Fruit fly (Drosophila melanogaster) whole organism, prepupa: ENCODE measurements around the gene CG8202.

Experiments used
- Blimp-1 ChIP-seq: fragments of 200-800 bp; sonication (Bioruptor generic); optimal IDR thresholded peaks from 3 replicates; lab custom pipeline; 2017; ENCODE audit warnings: missing biosample characterization, missing genetic modification characterization, mild to moderate bottlenecking, moderate library complexity, missing genetic modification reagents
- CG10631 ChIP-seq: fragments of 200-800 bp; sonication (Bioruptor generic); optimal IDR thresholded peaks from 2 replicates; lab custom pipeline; 2016; ENCODE audit warnings: missing biosample characterization, missing genetic modification characterization
- CG10669 ChIP-seq: fragments of 200-800 bp; sonication (Bioruptor generic); optimal IDR thresholded peaks from 3 replicates; lab custom pipeline; 2018; ENCODE audit warnings: missing biosample characterization, mild to moderate bottlenecking, missing genetic modification characterization, moderate library complexity
- CG11294 ChIP-seq: fragments of 200-800 bp; sonication (Bioruptor generic); IDR thresholded peaks from 2 replicates; pipeline ENCODE4 v1.3.6; 2022; ENCODE audit warnings: missing biosample characterization, missing genetic modification characterization
- CG11762 ChIP-seq: fragments of 200-800 bp; sonication (Bioruptor generic); optimal IDR thresholded peaks from 3 replicates; lab custom pipeline; 2016; ENCODE audit warnings: missing biosample characterization, missing genetic modification characterization; ENCODE audit not compliant: insufficient read depth
- CG15336 ChIP-seq: fragments of 200-800 bp; sonication (Bioruptor generic); IDR thresholded peaks from 2 replicates; pipeline ENCODE4 v1.3.6; 2022; ENCODE audit warnings: missing biosample characterization, missing genetic modification characterization
- CG1621 ChIP-seq: fragments of 200-800 bp; sonication (Bioruptor generic); optimal IDR thresholded peaks from 3 replicates; lab custom pipeline; 2018; ENCODE audit warnings: missing biosample characterization, mild to moderate bottlenecking, missing genetic modification characterization
- CG16779 ChIP-seq: fragments of 200-800 bp; sonication (Bioruptor generic); optimal IDR thresholded peaks from 3 replicates; lab custom pipeline; 2017; ENCODE audit warnings: missing biosample characterization, mild to moderate bottlenecking, missing genetic modification characterization
- CG3032 ChIP-seq: fragments of 200-800 bp; optimal IDR thresholded peaks from 2 replicates; lab custom pipeline; 2019; ENCODE audit warnings: missing biosample characterization, mild to moderate bottlenecking, missing genetic modification characterization, moderate library complexity
- CG31627 ChIP-seq: fragments of 200-800 bp; sonication (Bioruptor generic); optimal IDR thresholded peaks from 3 replicates; lab custom pipeline; 2016; ENCODE audit warnings: missing biosample characterization, missing genetic modification characterization
- CG34406 ChIP-seq: fragments of 200-800 bp; sonication (Bioruptor generic); optimal IDR thresholded peaks from 3 replicates; lab custom pipeline; 2016; ENCODE audit warnings: missing biosample characterization, missing genetic modification characterization
- CG3919 ChIP-seq: fragments of 200-800 bp; sonication (Bioruptor generic); optimal IDR thresholded peaks from 3 replicates; lab custom pipeline; 2016; ENCODE audit warnings: missing biosample characterization, missing genetic modification characterization
- CG4318 ChIP-seq: fragments of 200-800 bp; sonication (Bioruptor generic); optimal IDR thresholded peaks from 3 replicates; lab custom pipeline; 2017; ENCODE audit warnings: missing biosample characterization, mild to moderate bottlenecking, missing genetic modification characterization
- CG6276 ChIP-seq: fragments of 200-800 bp; sonication (Bioruptor generic); optimal IDR thresholded peaks from 2 replicates; lab custom pipeline; 2017; ENCODE audit warnings: missing biosample characterization, mild to moderate bottlenecking, missing genetic modification characterization
- CG6792 ChIP-seq: fragments of 200-800 bp; sonication (Bioruptor generic); optimal IDR thresholded peaks from 3 replicates; lab custom pipeline; 2016; ENCODE audit warnings: missing biosample characterization, missing genetic modification characterization
- CG6808 ChIP-seq: fragments of 200-800 bp; sonication (Bioruptor generic); optimal IDR thresholded peaks from 3 replicates; lab custom pipeline; 2017; ENCODE audit warnings: missing biosample characterization, missing genetic modification characterization, mild to moderate bottlenecking, moderate library complexity, missing genetic modification reagents
- CG7368 ChIP-seq: fragments of 200-800 bp; sonication (Bioruptor generic); optimal IDR thresholded peaks from 3 replicates; lab custom pipeline; 2016; ENCODE audit warnings: missing biosample characterization, missing genetic modification characterization
- CG8119 ChIP-seq: fragments of 200-800 bp; sonication (Bioruptor generic); IDR thresholded peaks from 3 replicates; pipeline ENCODE4 v1.3.6; 2022; ENCODE audit warnings: missing biosample characterization, missing genetic modification characterization
- CG8632 ChIP-seq: fragments of 200-800 bp; sonication (Bioruptor generic); optimal IDR thresholded peaks from 3 replicates; lab custom pipeline; 2016; ENCODE audit warnings: missing biosample characterization, missing genetic modification characterization
- CG9139 ChIP-seq: fragments of 200-800 bp; sonication (Bioruptor generic); optimal IDR thresholded peaks from 3 replicates; lab custom pipeline; 2017; ENCODE audit warnings: missing biosample characterization, mild to moderate bottlenecking, missing genetic modification characterization
- Eip75B ChIP-seq: fragments of 200-800 bp; sonication (Bioruptor generic); optimal IDR thresholded peaks from 3 replicates; lab custom pipeline; 2016; ENCODE audit warnings: missing biosample characterization, missing genetic modification characterization
- Eip93F ChIP-seq: fragments of 200-800 bp; sonication (Bioruptor generic); optimal IDR thresholded peaks from 2 replicates; lab custom pipeline; 2016; ENCODE audit warnings: missing biosample characterization, mild to moderate bottlenecking, missing genetic modification characterization
- Ets96B ChIP-seq: fragments of 200-800 bp; optimal IDR thresholded peaks from 2 replicates; lab custom pipeline; 2019; ENCODE audit warnings: missing biosample characterization, mild to moderate bottlenecking, missing genetic modification characterization, moderate library complexity
- OdsH ChIP-seq: fragments of 200-800 bp; sonication (Bioruptor generic); optimal IDR thresholded peaks from 3 replicates; lab custom pipeline; 2016; ENCODE audit warnings: missing biosample characterization, missing genetic modification characterization
- Smox ChIP-seq: fragments of 200-800 bp; sonication (Bioruptor generic); optimal IDR thresholded peaks from 3 replicates; lab custom pipeline; 2016; ENCODE audit warnings: missing biosample characterization, missing genetic modification characterization
- Sox102F ChIP-seq: fragments of 200-800 bp; sonication (Bioruptor generic); optimal IDR thresholded peaks from 2 replicates; lab custom pipeline; 2016; ENCODE audit warnings: missing biosample characterization, mild to moderate bottlenecking, missing genetic modification characterization
- Sox14 ChIP-seq: fragments of 200-800 bp; sonication (Bioruptor generic); optimal IDR thresholded peaks from 3 replicates; lab custom pipeline; 2016; ENCODE audit warnings: missing biosample characterization, missing genetic modification characterization
- achi ChIP-seq: fragments of 200-800 bp; sonication (Bioruptor generic); optimal IDR thresholded peaks from 3 replicates; lab custom pipeline; 2016; ENCODE audit warnings: missing biosample characterization, missing genetic modification characterization
- acj6 ChIP-seq: fragments of 200-800 bp; sonication (Bioruptor generic); optimal IDR thresholded peaks from 3 replicates; lab custom pipeline; 2016; ENCODE audit warnings: missing biosample characterization, missing genetic modification characterization
- cyc ChIP-seq: fragments of 200-800 bp; sonication (Bioruptor generic); optimal IDR thresholded peaks from 3 replicates; lab custom pipeline; 2016; ENCODE audit warnings: missing biosample characterization, missing genetic modification characterization
- dac ChIP-seq: fragments of 200-800 bp; sonication (Bioruptor generic); optimal IDR thresholded peaks from 2 replicates; lab custom pipeline; 2017; ENCODE audit warnings: missing biosample characterization, mild to moderate bottlenecking, missing genetic modification characterization
- eg ChIP-seq: fragments of 200-800 bp; sonication (Bioruptor generic); IDR thresholded peaks from 3 replicates; pipeline ENCODE4 v1.3.6; 2022; ENCODE audit warnings: missing biosample characterization, missing genetic modification characterization
- fd85E ChIP-seq: fragments of 200-800 bp; sonication (Bioruptor generic); optimal IDR thresholded peaks from 3 replicates; lab custom pipeline; 2016; ENCODE audit warnings: missing biosample characterization, missing genetic modification characterization
- fkh ChIP-seq: fragments of 200-800 bp; sonication (Bioruptor generic); optimal IDR thresholded peaks from 3 replicates; lab custom pipeline; 2017; ENCODE audit warnings: missing biosample characterization, mild to moderate bottlenecking, missing genetic modification characterization, moderate library complexity
- lz ChIP-seq: fragments of 200-800 bp; sonication (Bioruptor generic); optimal IDR thresholded peaks from 3 replicates; lab custom pipeline; 2016; ENCODE audit warnings: missing biosample characterization, missing genetic modification characterization
- net ChIP-seq: fragments of 200-800 bp; sonication (Bioruptor generic); optimal IDR thresholded peaks from 3 replicates; lab custom pipeline; 2016; ENCODE audit warnings: missing biosample characterization, missing genetic modification characterization
- pdm3 ChIP-seq: fragments of 200-800 bp; sonication (Bioruptor generic); optimal IDR thresholded peaks from 3 replicates; lab custom pipeline; 2016; ENCODE audit warnings: missing biosample characterization, missing genetic modification characterization
- salr ChIP-seq, 2 experiments: fragments of 200-800 bp; sonication (Bioruptor generic); optimal IDR thresholded peaks; 3 replicates each; lab custom pipeline; 2016 to 2018; ENCODE audit warnings: missing biosample characterization in 2 of 2, missing genetic modification characterization in 2 of 2, mild to moderate bottlenecking in 1 of 2
- spab ChIP-seq: fragments of 200-800 bp; sonication (Bioruptor generic); optimal IDR thresholded peaks from 2 replicates; lab custom pipeline; 2017; ENCODE audit warnings: missing biosample characterization, mild to moderate bottlenecking, missing genetic modification characterization, missing genetic modification reagents
- ss ChIP-seq, 2 experiments: fragments of 200-800 bp; sonication (Bioruptor generic); optimal IDR thresholded peaks; 2 replicates in 1 of 2; 3 replicates in 1 of 2; lab custom pipeline; 2017 to 2018; ENCODE audit warnings: mild to moderate bottlenecking in 2 of 2, missing biosample characterization in 2 of 2, missing genetic modification characterization in 2 of 2, moderate library complexity in 1 of 2
- svp ChIP-seq: fragments of 200-800 bp; sonication (Bioruptor generic); peaks from one replicate; lab custom pipeline; 2016; ENCODE audit warnings: missing biosample characterization, missing genetic modification characterization
- vri ChIP-seq: fragments of 200-800 bp; sonication (Bioruptor generic); optimal IDR thresholded peaks from 3 replicates; lab custom pipeline; 2016; ENCODE audit warnings: missing biosample characterization, mild to moderate bottlenecking, missing genetic modification characterization

CG8202 gene

DNA sequence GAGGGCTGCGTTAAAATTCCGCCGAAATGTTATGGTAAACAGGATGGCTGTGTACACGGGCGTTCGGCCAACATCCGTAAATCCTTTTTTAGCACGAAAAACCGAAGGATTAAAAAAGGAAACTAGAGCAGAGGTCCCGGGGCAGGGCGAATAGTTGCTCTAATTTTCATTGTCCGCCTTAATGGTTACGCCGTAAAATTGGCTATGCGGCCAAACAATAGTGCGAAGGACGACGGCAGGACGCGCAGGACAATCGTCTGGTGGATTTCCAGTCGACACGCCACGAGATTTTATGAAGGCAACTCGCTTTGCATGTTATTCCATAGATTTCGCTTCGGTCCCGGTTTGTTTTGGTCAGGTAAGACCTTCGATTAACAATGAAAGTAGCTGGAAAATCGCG, 31.2 kb upstream of the CG8202 start:
- TF ChIP-seq Sox102F (GFP tag; lab: Kevin White, UChicago) (no peak), achi (GFP tag; lab: Kevin White, UChicago) (no peak), lz (GFP tag; lab: Kevin White, UChicago) (no peak), Smox (GFP tag; lab: Kevin White, UChicago) (no peak), fd85E (GFP tag; lab: Kevin White, UChicago) (no peak), CG15336 (no peak), Blimp-1 (no peak), CG31627 (GFP tag; lab: Kevin White, UChicago) (no peak), CG10669 (no peak), CG11762 (GFP tag; lab: Kevin White, UChicago) (no peak), net (no peak), svp (GFP tag; lab: Kevin White, UChicago) (no peak), Eip93F (GFP tag; lab: Kevin White, UChicago) (no peak), CG8632 (GFP tag; lab: Kevin White, UChicago) (no peak)

DNA sequence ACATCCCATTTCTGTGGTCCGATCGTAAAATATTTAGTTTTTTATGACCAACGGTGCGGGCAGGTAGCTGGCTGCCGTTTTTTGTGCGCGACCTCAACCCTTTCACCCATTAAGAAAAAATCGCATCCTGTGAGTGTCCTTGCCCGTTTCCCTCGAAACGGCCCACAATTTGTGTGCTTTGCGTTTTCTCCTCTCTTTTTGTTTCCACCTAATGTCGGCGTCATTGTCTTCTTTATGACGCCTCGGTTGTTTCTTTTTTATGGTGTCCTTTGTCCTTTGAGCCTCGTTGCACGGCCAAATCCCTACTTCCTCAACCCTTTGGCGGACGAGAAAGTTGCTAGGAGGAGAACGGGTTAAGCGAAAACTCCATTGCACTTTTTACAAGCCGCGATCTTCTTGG, 30.7 kb upstream of the CG8202 start:
- TF ChIP-seq fkh (GFP tag; lab: Kevin White, UChicago), result no peak
- TF ChIP-seq, all 60 proteins: peak for 0

DNA sequence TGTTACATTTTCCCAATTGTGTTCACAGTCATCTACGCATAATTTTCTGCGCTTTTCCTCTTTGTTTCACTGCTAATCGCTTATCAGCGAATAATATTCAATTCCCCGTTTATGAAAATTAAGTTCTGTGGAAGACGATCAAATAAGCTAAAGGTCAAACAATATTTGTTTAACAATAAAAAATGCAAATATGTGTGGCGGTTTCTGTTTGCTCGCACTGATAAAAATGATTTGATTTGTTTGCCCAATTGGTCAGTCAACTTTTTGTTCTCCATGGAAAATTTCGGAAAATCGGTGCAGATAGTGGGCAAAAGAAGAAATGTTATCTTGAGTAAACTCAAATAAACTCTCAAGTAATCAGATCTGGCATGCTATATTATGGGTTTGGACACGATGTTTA, 27.2 kb upstream of the CG8202 start:
- TF ChIP-seq salr (GFP tag; optimal IDR thresholded peaks at IDR 0.05; lab: Kevin White, UChicago) (no peak), fkh (GFP tag; lab: Kevin White, UChicago) (peak; percentile 28)

DNA sequence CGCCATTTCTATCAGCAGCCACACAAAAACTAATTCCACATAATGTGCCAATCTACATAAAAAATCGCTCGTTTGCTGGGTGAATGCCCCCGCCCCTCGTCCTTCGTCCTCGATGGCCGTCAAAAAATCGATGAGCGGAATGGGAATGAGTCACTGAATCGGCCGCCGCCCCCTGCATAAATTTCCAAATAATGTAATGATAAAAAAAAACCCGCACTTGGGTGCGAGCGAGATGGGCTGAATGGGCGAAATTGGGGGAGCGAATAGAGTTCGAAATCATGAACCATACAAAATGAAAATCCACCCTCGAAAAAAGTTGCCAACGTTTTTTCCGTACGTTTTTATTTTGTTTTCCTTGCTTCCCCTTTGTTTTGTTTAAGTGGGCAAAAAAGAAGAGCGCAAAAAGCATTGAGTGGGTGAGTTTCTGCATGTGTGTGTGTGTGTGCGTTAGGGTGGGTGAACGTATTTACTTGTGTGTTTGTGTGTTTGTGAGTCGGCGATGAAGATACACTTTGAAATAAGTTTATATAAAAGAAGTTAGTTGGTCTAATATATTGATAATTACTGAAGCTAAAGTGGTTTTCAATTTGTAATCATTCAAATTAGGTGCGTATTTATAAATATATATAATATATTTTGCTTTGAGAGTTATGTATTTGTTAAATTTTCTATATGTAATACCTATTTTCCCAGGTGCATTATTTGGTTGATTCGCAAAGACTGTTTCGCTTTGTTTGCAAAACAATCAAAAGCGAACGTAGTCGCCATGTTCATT, 26.4 kb upstream of the CG8202 start:
- TF ChIP-seq CG9139 (peak; percentile 51), lz (GFP tag; lab: Kevin White, UChicago) (no peak), CG4318 (GFP tag; lab: Kevin White, UChicago) (no peak), Sox102F (GFP tag; lab: Kevin White, UChicago) (peak; percentile 7), dac (no peak), cyc (GFP tag; lab: Kevin White, UChicago) (no peak), net (peak; percentile 25), CG8119 (GFP tag; lab: Robert Waterston, UW) (0 out of 3 replicates have a peak, but pooled peaks have one; percentile 20), Sox14 (GFP tag; lab: Kevin White, UChicago) (no peak), CG8632 (GFP tag; lab: Kevin White, UChicago) (peak; percentile 6), Eip75B (GFP tag; lab: Kevin White, UChicago) (no peak), OdsH (GFP tag; lab: Kevin White, UChicago) (no peak), spab (GFP tag; lab: Kevin White, UChicago) (peak; percentile 46), svp (GFP tag; lab: Kevin White, UChicago) (peak; percentile 12), CG31627 (GFP tag; lab: Kevin White, UChicago) (no peak), CG10669 (peak; percentile 47), CG10631 (GFP tag; lab: Kevin White, UChicago) (no peak), CG6276 (peak; percentile 31), pdm3 (GFP tag; lab: Kevin White, UChicago) (no peak), acj6 (GFP tag; lab: Kevin White, UChicago) (no peak), CG7368 (GFP tag; lab: Kevin White, UChicago) (no peak), CG3032 (tag; lab: Kevin White, UChicago) (peak; percentile 44), eg (GFP tag; lab: Robert Waterston, UW) (0 out of 3 replicates have a peak, but pooled peaks have one; percentile 26), CG6792 (GFP tag; lab: Kevin White, UChicago) (no peak), Ets96B (tag; lab: Kevin White, UChicago) (peak; percentile 43), salr (GFP tag; optimal IDR thresholded peaks at IDR 0.05; lab: Kevin White, UChicago) (no peak), CG11762 (GFP tag; lab: Kevin White, UChicago) (no peak), Blimp-1 (no peak), vri (GFP tag; lab: Kevin White, UChicago) (peak; percentile 6), CG3919 (GFP tag; lab: Kevin White, UChicago) (peak; percentile 17), CG11294 (0 out of 2 replicates have a peak, but pooled peaks have one; percentile 6), fd85E (GFP tag; lab: Kevin White, UChicago) (no peak), CG1621 (tag; lab: Kevin White, UChicago) (peak; percentile 32), CG16779 (tag; lab: Kevin White, UChicago) (peak; percentile 31), ss (GFP tag; optimal IDR thresholded peaks at IDR 0.05; lab: Kevin White, UChicago) (peak; percentile 48 to 80), CG15336 (no peak), CG6808 (peak; percentile 55), CG34406 (peak; percentile 21)
